Worm (Caenorhabditis elegans) whole organism, young adult: ENCODE measurements around the gene bgnt-1.4.

ENCODE experiments used
- B0019.2 ChIP-seq: fragments of 200-800 bp; sonication (Bioruptor generic); conservative IDR thresholded peaks from 2 replicates; pipeline ENCODE4 v1.3.6; 2022; ENCODE audit warnings: missing genetic modification reagents, missing genetic modification characterization, missing compliant biosample characterization
- B0336.3 ChIP-seq: fragments of 200-800 bp; sonication (Bioruptor generic); IDR thresholded peaks from 2 replicates; pipeline ENCODE4 v1.3.6; 2022; ENCODE audit warnings: missing genetic modification characterization, missing compliant biosample characterization
- D2030.7 ChIP-seq: fragments of 200-800 bp; sonication (Bioruptor generic); IDR thresholded peaks from 2 replicates; pipeline ENCODE4 v1.3.6; 2022; ENCODE audit warnings: missing genetic modification reagents, missing genetic modification characterization, missing compliant biosample characterization
- K11D2.4 ChIP-seq: fragments of 200-800 bp; sonication (Bioruptor generic); IDR thresholded peaks from 2 replicates; pipeline ENCODE4 v1.3.6; 2022; ENCODE audit warnings: missing genetic modification reagents, missing genetic modification characterization, missing compliant biosample characterization
- T07F8.4 ChIP-seq: sonication (generic microtip); optimal IDR thresholded peaks from 2 replicates; lab custom pipeline; 2016; ENCODE audit warnings: mild to moderate bottlenecking, missing genetic modification characterization, moderate library complexity, missing compliant biosample characterization
- Y53F4B.3 ChIP-seq: fragments of 200-800 bp; sonication (Bioruptor generic); IDR thresholded peaks from 2 replicates; pipeline ENCODE4 v1.3.6; 2022; ENCODE audit warnings: missing genetic modification reagents, missing genetic modification characterization, missing compliant biosample characterization
- Y53G8AR.9 ChIP-seq: fragments of 200-800 bp; sonication (Bioruptor generic); conservative IDR thresholded peaks from 2 replicates; pipeline ENCODE4 v1.3.6; 2022; ENCODE audit warnings: missing genetic modification reagents, missing genetic modification characterization, missing compliant biosample characterization
- ZK185.1 ChIP-seq: sonication (generic microtip); optimal IDR thresholded peaks from 2 replicates; lab custom pipeline; 2016; ENCODE audit warnings: mild to moderate bottlenecking, missing genetic modification characterization, missing compliant biosample characterization; ENCODE audit not compliant: poor library complexity, severe bottlenecking
- akir-1 ChIP-seq: fragments of 200-800 bp; sonication (Bioruptor generic); optimal IDR thresholded peaks from 2 replicates; lab custom pipeline; 2018; ENCODE audit warnings: mild to moderate bottlenecking, missing genetic modification characterization, moderate library complexity, missing compliant biosample characterization
- ama-1 ChIP-seq, 3 experiments: fragments of 150-350 bp in 1 of 3; sonication (generic microtip) in 2 of 3; optimal IDR thresholded peaks; 2 replicates each; lab custom pipeline; 2014 to 2018; ENCODE audit warnings: missing biosample characterization in 2 of 3, missing genetic modification characterization in 2 of 3, missing genetic modification reagents in 2 of 3
- aptf-2 ChIP-seq: fragments of 200-800 bp; sonication (Bioruptor generic); conservative IDR thresholded peaks from 2 replicates; pipeline ENCODE4 v1.3.6; 2022; ENCODE audit warnings: missing genetic modification reagents, missing genetic modification characterization, missing compliant biosample characterization
- aptf-3 ChIP-seq: fragments of 200-800 bp; sonication (Bioruptor generic); IDR thresholded peaks from 2 replicates; pipeline ENCODE4 v1.3.6; 2022; ENCODE audit warnings: missing genetic modification characterization, missing compliant biosample characterization
- atf-7 ChIP-seq: sonication (generic microtip); optimal IDR thresholded peaks from 2 replicates; lab custom pipeline; 2017; ENCODE audit warnings: mild to moderate bottlenecking, missing genetic modification characterization, missing compliant biosample characterization
- athp-1 ChIP-seq: sonication (generic microtip); optimal IDR thresholded peaks from 2 replicates; lab custom pipeline; 2017; ENCODE audit warnings: mild to moderate bottlenecking, missing genetic modification characterization, missing compliant biosample characterization
- attf-6 ChIP-seq: fragments of 200-800 bp; sonication (Bioruptor generic); IDR thresholded peaks from 2 replicates; pipeline ENCODE4 v1.3.6; 2022; ENCODE audit warnings: missing genetic modification reagents, missing genetic modification characterization, missing compliant biosample characterization
- cebp-1 ChIP-seq, 2 experiments: fragments of 200-800 bp in 1 of 2; sonication (Bioruptor generic) in 1 of 2; sonication (generic microtip) in 1 of 2; IDR thresholded peaks in 1 of 2; optimal IDR thresholded peaks in 1 of 2; 2 replicates each; pipeline versions ENCODE4 v1.3.6 to Lab custom; 2017 to 2022; ENCODE audit warnings: missing compliant biosample characterization in 2 of 2, missing genetic modification characterization in 2 of 2, mild to moderate bottlenecking in 1 of 2, missing genetic modification reagents in 1 of 2, moderate library complexity in 1 of 2
- ceh-40 ChIP-seq: fragments of 200-800 bp; sonication (Bioruptor generic); IDR thresholded peaks from 2 replicates; pipeline ENCODE4 v1.3.6; 2022; ENCODE audit warnings: missing genetic modification characterization, missing compliant biosample characterization
- dpff-1 ChIP-seq: sonication (generic microtip); optimal IDR thresholded peaks from 2 replicates; lab custom pipeline; 2017; ENCODE audit warnings: mild to moderate bottlenecking, missing genetic modification characterization, missing compliant biosample characterization
- egl-18 ChIP-seq: fragments of 200-800 bp; sonication (Bioruptor generic); IDR thresholded peaks from 2 replicates; pipeline ENCODE4 v1.3.6; 2022; ENCODE audit warnings: missing genetic modification reagents, missing genetic modification characterization, missing compliant biosample characterization
- hlh-26 ChIP-seq: fragments of 200-800 bp; sonication (Bioruptor generic); conservative IDR thresholded peaks from 2 replicates; pipeline ENCODE4 v1.3.6; 2022; ENCODE audit warnings: missing genetic modification reagents, missing genetic modification characterization, missing compliant biosample characterization
- hmg-1.2 ChIP-seq: fragments of 200-800 bp; sonication (Bioruptor generic); IDR thresholded peaks from 2 replicates; pipeline ENCODE4 v1.3.6; 2022; ENCODE audit warnings: missing genetic modification reagents, missing genetic modification characterization, missing compliant biosample characterization
- hrde-1 ChIP-seq: sonication (generic microtip); optimal IDR thresholded peaks from 2 replicates; lab custom pipeline; 2016; ENCODE audit warnings: missing genetic modification characterization, mild to moderate bottlenecking, missing compliant biosample characterization, moderate library complexity, missing genotype, missing genetic modification reagents, borderline replicate concordance
- hsf-1 ChIP-seq: fragments of 200-800 bp; sonication (Bioruptor generic); IDR thresholded peaks from 2 replicates; pipeline ENCODE4 v1.3.6; 2022; ENCODE audit warnings: missing genetic modification reagents, missing genetic modification characterization, missing compliant biosample characterization
- lin-35 ChIP-seq, 3 experiments: fragments of 150-350 bp in 2 of 3; sonication (generic microtip) in 1 of 3; optimal IDR thresholded peaks; 2 replicates each; lab custom pipeline; 2014 to 2018; ENCODE audit warnings: missing biosample characterization in 3 of 3, missing genetic modification characterization in 3 of 3, missing genetic modification reagents in 3 of 3
- lir-1 ChIP-seq: fragments of 200-800 bp; sonication (Bioruptor generic); conservative IDR thresholded peaks from 2 replicates; pipeline ENCODE4 v1.3.6; 2022; ENCODE audit warnings: missing genetic modification reagents, missing genetic modification characterization, missing compliant biosample characterization
- madf-3 ChIP-seq: fragments of 200-800 bp; sonication (Bioruptor generic); IDR thresholded peaks from 2 replicates; pipeline ENCODE4 v1.3.6; 2022; ENCODE audit warnings: missing genetic modification reagents, missing genetic modification characterization, missing compliant biosample characterization
- madf-8 ChIP-seq: fragments of 200-800 bp; sonication (Bioruptor generic); conservative IDR thresholded peaks from 2 replicates; pipeline ENCODE4 v1.3.6; 2022; ENCODE audit warnings: missing genetic modification reagents, missing genetic modification characterization, missing compliant biosample characterization
- mes-4 ChIP-seq: sonication (generic microtip); optimal IDR thresholded peaks from 2 replicates; lab custom pipeline; 2016; ENCODE audit warnings: missing genotype, missing genetic modification characterization, missing compliant biosample characterization
- nfya-1 ChIP-seq: sonication (generic microtip); optimal IDR thresholded peaks from 2 replicates; lab custom pipeline; 2017; ENCODE audit warnings: antibody characterized with exemption, missing compliant biosample characterization, missing genetic modification characterization, borderline replicate concordance; ENCODE audit not compliant: insufficient read depth
- nfyb-1 ChIP-seq: fragments of 200-800 bp; sonication (Bioruptor generic); IDR thresholded peaks from 2 replicates; pipeline ENCODE4 v1.3.6; 2022; ENCODE audit warnings: missing genetic modification reagents, missing genetic modification characterization, missing compliant biosample characterization
- nhr-120 ChIP-seq: fragments of 200-800 bp; sonication (Bioruptor generic); IDR thresholded peaks from 2 replicates; pipeline ENCODE4 v1.3.6; 2022; ENCODE audit warnings: missing genetic modification characterization, missing compliant biosample characterization
- nhr-80 ChIP-seq: sonication (generic microtip); optimal IDR thresholded peaks from 2 replicates; lab custom pipeline; 2016; ENCODE audit warnings: missing genetic modification characterization, missing compliant biosample characterization
- pbrm-1 ChIP-seq: fragments of 200-800 bp; sonication (Bioruptor generic); IDR thresholded peaks from 2 replicates; pipeline ENCODE4 v1.3.6; 2022; ENCODE audit warnings: missing genetic modification reagents, missing genetic modification characterization, missing compliant biosample characterization
- rec-8 ChIP-seq, 2 experiments: sonication (generic microtip); optimal IDR thresholded peaks; 2 replicates each; lab custom pipeline; 2016; ENCODE audit warnings: mild to moderate bottlenecking in 2 of 2, missing genetic modification characterization in 2 of 2, missing genetic modification reagents in 2 of 2, missing genotype in 2 of 2, missing biosample characterization in 1 of 2, missing compliant biosample characterization in 1 of 2, moderate library complexity in 1 of 2
- sdz-38 ChIP-seq: sonication (generic microtip); optimal IDR thresholded peaks from 2 replicates; lab custom pipeline; 2016; ENCODE audit warnings: missing genotype, missing genetic modification characterization, missing compliant biosample characterization
- somi-1 ChIP-seq: fragments of 200-800 bp; sonication (Bioruptor generic); optimal IDR thresholded peaks from 2 replicates; lab custom pipeline; 2018; ENCODE audit warnings: mild to moderate bottlenecking, missing genetic modification characterization, missing compliant biosample characterization
- tbp1 ChIP-seq: fragments of 200-800 bp; sonication (Bioruptor generic); optimal IDR thresholded peaks from 2 replicates; lab custom pipeline; 2018; ENCODE audit warnings: mild to moderate bottlenecking, missing genetic modification characterization, missing compliant biosample characterization
- tlf-1 ChIP-seq: fragments of 200-800 bp; sonication (Bioruptor generic); optimal IDR thresholded peaks from 2 replicates; lab custom pipeline; 2018; ENCODE audit warnings: mild to moderate bottlenecking, missing genetic modification characterization, missing compliant biosample characterization
- unc-62 ChIP-seq: fragments of 150-350 bp; optimal IDR thresholded peaks from 2 replicates; lab custom pipeline; 2014; ENCODE audit warnings: missing biosample characterization, missing genetic modification reagents, missing genetic modification characterization
- ztf-22 ChIP-seq: fragments of 200-800 bp; sonication (Bioruptor generic); optimal IDR thresholded peaks from 2 replicates; lab custom pipeline; 2018; ENCODE audit warnings: mild to moderate bottlenecking, missing genetic modification characterization, moderate library complexity, missing compliant biosample characterization
- ztf-26 ChIP-seq: sonication (generic microtip); optimal IDR thresholded peaks from 2 replicates; lab custom pipeline; 2017; ENCODE audit warnings: missing genetic modification characterization, missing compliant biosample characterization
- ztf-28 ChIP-seq: fragments of 200-800 bp; sonication (Bioruptor generic); IDR thresholded peaks from 2 replicates; pipeline ENCODE4 v1.3.6; 2022; ENCODE audit warnings: missing genetic modification reagents, missing genetic modification characterization, missing compliant biosample characterization
- ztf-6 ChIP-seq: fragments of 200-800 bp; sonication (Bioruptor generic); IDR thresholded peaks from 2 replicates; pipeline ENCODE4 v1.3.6; 2022; ENCODE audit warnings: missing genetic modification reagents, missing genetic modification characterization, missing compliant biosample characterization

Gene bgnt-1.4

DNA sequence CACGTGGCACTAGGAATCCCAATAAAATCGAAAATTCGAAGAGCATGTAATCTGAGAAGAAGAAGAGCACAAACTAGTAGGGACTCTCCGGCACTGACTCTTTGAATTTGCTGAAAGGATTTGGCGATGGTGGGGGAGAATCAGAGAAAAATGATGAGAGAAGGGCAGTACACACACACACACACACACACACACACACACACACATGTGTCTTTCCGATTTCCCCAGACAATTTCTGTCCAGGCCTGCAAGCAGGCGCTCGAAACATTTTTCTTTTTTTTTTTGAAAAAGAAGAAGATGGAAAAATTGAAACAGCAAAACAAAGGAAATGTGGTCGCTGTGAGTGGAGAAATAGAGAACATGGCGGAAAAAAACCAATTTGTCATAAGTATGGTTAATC, 30.7 kb upstream of the bgnt-1.4 start, which contains the start of gene tig-2:
Gene tig-2 (minus strand): TSS at position 87 of the 400 bp plus-strand sequence.
- TF ChIP-seq nfyb-1 (GFP tag; lab: Robert Waterston, UW) (0 out of 2 replicates have a peak, but pooled peaks have one; percentile 22), somi-1 (peak; percentile 63), cebp-1 (GFP tag; IDR thresholded peaks at IDR 0.05; lab: Robert Waterston, UW) (no peak), cebp-1 (tag; optimal IDR thresholded peaks at IDR 0.05; lab: Kevin White, UChicago) (peak; percentile 40), madf-3 (no peak), K11D2.4 (peak; percentile 52; the same call in 1 of the 2 replicates), ztf-26 (peak; percentile 38), ztf-22 (GFP tag; lab: Kevin White, UChicago) (no peak)

DNA sequence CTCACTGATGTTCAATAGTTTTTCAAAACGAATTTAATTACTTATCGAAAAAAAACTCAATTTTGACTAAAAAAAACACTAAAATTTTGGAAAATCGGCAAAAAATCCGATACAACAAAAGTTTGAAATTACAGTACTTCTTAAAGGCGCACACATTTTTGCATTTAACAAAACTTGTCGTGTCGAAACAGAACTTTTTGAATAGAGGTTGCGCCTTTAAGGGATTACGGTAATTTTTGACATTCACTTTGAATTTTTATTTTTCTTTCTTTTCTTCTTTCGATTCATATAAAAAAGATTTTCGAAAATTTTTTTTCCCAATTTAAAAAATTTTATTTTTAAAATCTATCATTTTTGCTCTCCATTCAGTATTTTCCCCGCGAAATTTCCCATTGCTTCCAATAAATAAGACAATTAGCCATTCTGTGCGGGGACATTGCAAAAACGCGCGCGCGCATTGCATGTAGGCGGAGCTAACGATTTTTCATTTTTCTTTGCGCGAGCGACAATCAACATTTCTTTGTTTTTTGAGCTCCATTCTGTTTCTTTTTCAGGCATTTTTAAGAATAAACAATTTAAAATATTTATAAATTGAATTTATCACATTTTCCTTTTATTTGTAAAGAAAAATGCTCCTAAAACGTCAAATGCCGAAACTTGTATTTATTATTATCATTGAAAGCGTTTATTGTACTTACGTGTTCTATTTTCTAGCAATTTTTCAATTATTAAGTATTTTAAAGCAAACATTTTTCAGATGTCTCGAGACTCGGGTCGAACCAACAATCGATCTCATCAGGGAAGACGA, 29.4 kb upstream of the bgnt-1.4 start, which contains the start of gene F39G3.3:
Gene F39G3.3 (plus strand): TSS at position 758 of the 808 bp plus-strand sequence.
- TF ChIP-seq nhr-120 (no peak), madf-8 (GFP tag; lab: Robert Waterston, UW) (peak; percentile 84), Y53G8AR.9 (GFP tag; lab: Robert Waterston, UW) (no peak), tlf-1 (GFP tag; lab: Kevin White, UChicago) (peak; percentile 65), nhr-80 (tag; lab: Kevin White, UChicago) (peak; percentile 32), aptf-2 (GFP tag; lab: Robert Waterston, UW) (no peak), tbp1 (GFP tag; lab: Kevin White, UChicago) (peak; percentile 48), atf-7 (tag; lab: Kevin White, UChicago) (no peak), somi-1 (no peak), akir-1 (GFP tag; lab: Kevin White, UChicago) (no peak), ceh-40 (GFP tag; lab: Robert Waterston, UW) (no peak), dpff-1 (tag; lab: Kevin White, UChicago) (no peak), hrde-1 (tag; lab: Kevin White, UChicago) (peak; percentile 79), ZK185.1 (peak; percentile 73), aptf-3 (no peak), unc-62 (no peak), lin-35 (GFP tag; optimal IDR thresholded peaks at IDR 0.05; lab: Kevin White, UChicago) (peak in 1 of 3 experiments; percentile 38), egl-18 (GFP tag; lab: Robert Waterston, UW) (no peak), hsf-1 (peak; percentile 56; the same call in 1 of the 2 replicates), attf-6 (0 out of 2 replicates have a peak, but pooled peaks have one; percentile 8), B0336.3 (GFP tag; lab: Robert Waterston, UW) (peak; percentile 77), hlh-26 (GFP tag; lab: Robert Waterston, UW) (no peak), pbrm-1 (GFP tag; lab: Robert Waterston, UW) (peak; percentile 56; the same call in 1 of the 2 replicates), rec-8 (tag; optimal IDR thresholded peaks at IDR 0.05; lab: Kevin White, UChicago) (no peak), T07F8.4 (no peak), nfyb-1 (GFP tag; lab: Robert Waterston, UW) (no peak), lir-1 (GFP tag; lab: Robert Waterston, UW) (peak; percentile 40; the same call in 1 of the 2 replicates), ztf-6 (GFP tag; lab: Robert Waterston, UW) (no peak), ama-1 (optimal IDR thresholded peaks at IDR 0.05; lab: Kevin White, UChicago) (no peak), ama-1 (GFP tag; optimal IDR thresholded peaks at IDR 0.05; lab: Kevin White, UChicago) (no peak), B0019.2 (GFP tag; lab: Robert Waterston, UW) (no peak), mes-4 (tag; lab: Kevin White, UChicago) (no peak), athp-1 (tag; lab: Kevin White, UChicago) (peak; percentile 47), hmg-1.2 (GFP tag; lab: Robert Waterston, UW) (peak; percentile 53), nfya-1 (tag; lab: Kevin White, UChicago) (no peak), sdz-38 (tag; lab: Kevin White, UChicago) (no peak), ztf-28 (GFP tag; lab: Robert Waterston, UW) (no peak), D2030.7 (GFP tag; lab: Robert Waterston, UW) (peak; percentile 82), Y53F4B.3 (no peak)
